Fruit fly (Drosophila melanogaster): ENCODE data around the gene Ama.

The Ama gene

dm6 chr3R:6762188-6762643, at the start of gene Ama:
Gene Ama, plus strand, starts transcription at chr3R:6762593.
- TF ChIP-seq noc (tag; optimal IDR thresholded peaks at IDR 0.05) = no peak

- no peak for TF ChIP-seq noc (tag; optimal IDR thresholded peaks at IDR 0.05)
Measured at dm6 chr3R:6723537-6724171, 38.7 kb upstream of the Ama start.

dm6 chr3R:6726119-6726518, 36.3 kb upstream of the Ama start:
- no peak for TF ChIP-seq noc (tag; optimal IDR thresholded peaks at IDR 0.05)

- TF ChIP-seq noc (tag; optimal IDR thresholded peaks at IDR 0.05) = no peak
Measured at dm6 chr3R:6735722-6736121, 26.7 kb upstream of the Ama start.

- TF ChIP-seq noc (tag; optimal IDR thresholded peaks at IDR 0.05) = no peak
Measured at dm6 chr3R:6741400-6741959, 20.9 kb upstream of the Ama start.

dm6 chr3R:6741983-6742382, 20.4 kb upstream of the Ama start, which contains the start of gene pb:
Gene pb, minus strand, starts transcription at chr3R:6742063.
- TF ChIP-seq noc (tag; optimal IDR thresholded peaks at IDR 0.05) = no peak

dm6 chr3R:6744036-6744435, 18.4 kb upstream of the Ama start, which contains the start of gene zen2:
Gene zen2, minus strand, starts transcription at chr3R:6744136.
- no peak for TF ChIP-seq noc (tag; optimal IDR thresholded peaks at IDR 0.05)

- TF ChIP-seq noc (tag; optimal IDR thresholded peaks at IDR 0.05) = no peak
Measured at dm6 chr3R:6746212-6746611, 16.2 kb upstream of the Ama start.

- no peak for TF ChIP-seq noc (tag; optimal IDR thresholded peaks at IDR 0.05)
Measured at dm6 chr3R:6747907-6748306, 14.5 kb upstream of the Ama start, which contains the start of gene CG34297. Gene CG34297, minus strand, starts transcription at chr3R:6748007.

dm6 chr3R:6751467-6752155, 10.8 kb upstream of the Ama start:
- TF ChIP-seq noc (tag; optimal IDR thresholded peaks at IDR 0.05) = no peak

dm6 chr3R:6754104-6754951, 8.1 kb upstream of the Ama start, which contains the start of gene zen:
Gene zen, minus strand, starts transcription at chr3R:6754194.
- TF ChIP-seq noc (tag; optimal IDR thresholded peaks at IDR 0.05) = no peak

- no peak for TF ChIP-seq noc (tag; optimal IDR thresholded peaks at IDR 0.05)
Measured at dm6 chr3R:6755454-6755853, 6.9 kb upstream of the Ama start.

dm6 chr3R:6759419-6759818, 3.0 kb upstream of the Ama start, which contains the start of gene bcd:
Gene bcd, minus strand, starts transcription at chr3R:6759466.
- TF ChIP-seq noc (tag; optimal IDR thresholded peaks at IDR 0.05) = no peak

dm6 chr3R:6760755-6761647, 1.4 kb upstream of the Ama start:
- no peak for TF ChIP-seq noc (tag; optimal IDR thresholded peaks at IDR 0.05)

Measured in whole organism, larva.